Worm (Caenorhabditis elegans) whole organism, L3 larva: ENCODE measurements around the gene spl-2.

Experiments used
- R02D3.7 ChIP-seq: fragments of 150-350 bp; optimal IDR thresholded peaks from 2 replicates; lab custom pipeline; 2014; ENCODE audit warnings: missing biosample characterization, missing genetic modification characterization
- ZK546.5 ChIP-seq: sonication (generic microtip); optimal IDR thresholded peaks from 2 replicates; lab custom pipeline; 2017; ENCODE audit warnings: missing biosample characterization, missing genetic modification characterization
- ama-1 ChIP-seq: fragments of 150-350 bp; optimal IDR thresholded peaks from 2 replicates; lab custom pipeline; 2018
- ceh-16 ChIP-seq: sonication (generic microtip); optimal IDR thresholded peaks from 2 replicates; lab custom pipeline; 2017; ENCODE audit warnings: missing biosample characterization, missing genetic modification characterization
- ceh-28 ChIP-seq: fragments of 150-350 bp; optimal IDR thresholded peaks from 2 replicates; lab custom pipeline; 2014; ENCODE audit warnings: missing biosample characterization, missing genetic modification reagents, missing genetic modification characterization
- ceh-9 ChIP-seq: sonication (generic microtip); optimal IDR thresholded peaks from 2 replicates; lab custom pipeline; 2018; ENCODE audit warnings: missing biosample characterization, missing genetic modification characterization
- daf-12 ChIP-seq: fragments of 150-350 bp; optimal IDR thresholded peaks from 2 replicates; lab custom pipeline; 2014; ENCODE audit warnings: missing biosample characterization, missing genetic modification reagents, missing genetic modification characterization
- egl-27 ChIP-seq: sonication (generic microtip); optimal IDR thresholded peaks from 4 replicates; lab custom pipeline; 2017; ENCODE audit warnings: missing biosample characterization, missing genetic modification reagents, missing genetic modification characterization
- elt-1 ChIP-seq: fragments of 150-350 bp; optimal IDR thresholded peaks from 2 replicates; lab custom pipeline; 2014; ENCODE audit warnings: missing biosample characterization, missing genetic modification characterization
- elt-2 ChIP-seq: sonication (generic microtip); optimal IDR thresholded peaks from 2 replicates; lab custom pipeline; 2016; ENCODE audit warnings: missing genetic modification reagents, mild to moderate bottlenecking, missing genetic modification characterization, missing compliant biosample characterization
- eor-1 ChIP-seq, 2 experiments: fragments of 150-350 bp; optimal IDR thresholded peaks; 2 replicates each; lab custom pipeline; 2014 to 2018; ENCODE audit warnings: missing biosample characterization in 2 of 2, missing genetic modification characterization in 2 of 2
- fkh-10 ChIP-seq: sonication (generic microtip); optimal IDR thresholded peaks from 2 replicates; lab custom pipeline; 2017; ENCODE audit warnings: missing biosample characterization, missing genetic modification reagents, missing genetic modification characterization
- fos-1 ChIP-seq: fragments of 150-350 bp; optimal IDR thresholded peaks from 2 replicates; lab custom pipeline; 2014; ENCODE audit warnings: missing biosample characterization, missing genetic modification characterization
- hmg-11 ChIP-seq: sonication (generic microtip); optimal IDR thresholded peaks from 2 replicates; lab custom pipeline; 2016; ENCODE audit warnings: missing genetic modification characterization, missing compliant biosample characterization
- lin-15B ChIP-seq: fragments of 150-350 bp; optimal IDR thresholded peaks from 2 replicates; lab custom pipeline; 2014; ENCODE audit warnings: missing biosample characterization, missing genetic modification characterization
- lin-39 ChIP-seq: fragments of 150-350 bp; optimal IDR thresholded peaks from 2 replicates; lab custom pipeline; 2018; ENCODE audit warnings: missing biosample characterization, missing genetic modification reagents, missing genetic modification characterization
- lsy-12 ChIP-seq: sonication (generic microtip); optimal IDR thresholded peaks from 2 replicates; lab custom pipeline; 2016; ENCODE audit warnings: mild to moderate bottlenecking, missing genetic modification characterization, missing compliant biosample characterization
- mdl-1 ChIP-seq: fragments of 150-350 bp; optimal IDR thresholded peaks from 2 replicates; lab custom pipeline; 2014; ENCODE audit warnings: missing biosample characterization, missing genetic modification characterization
- nfya-1 ChIP-seq: sonication (generic microtip); optimal IDR thresholded peaks from 2 replicates; lab custom pipeline; 2017; ENCODE audit warnings: missing genetic modification characterization, mild to moderate bottlenecking, missing compliant biosample characterization, antibody characterized with exemption, moderate library complexity; ENCODE audit not compliant: insufficient read depth
- nhr-11 ChIP-seq: fragments of 150-350 bp; optimal IDR thresholded peaks from 2 replicates; lab custom pipeline; 2014; ENCODE audit warnings: missing biosample characterization, missing genetic modification characterization
- nhr-12 ChIP-seq: fragments of 150-350 bp; optimal IDR thresholded peaks from 2 replicates; lab custom pipeline; 2014; ENCODE audit warnings: missing biosample characterization, missing genetic modification characterization
- nhr-23 ChIP-seq: fragments of 150-350 bp; optimal IDR thresholded peaks from 2 replicates; lab custom pipeline; 2014; ENCODE audit warnings: missing biosample characterization, missing genetic modification reagents, missing genetic modification characterization
- nhr-237 ChIP-seq: fragments of 150-350 bp; optimal IDR thresholded peaks from 2 replicates; lab custom pipeline; 2014; ENCODE audit warnings: missing biosample characterization, missing genetic modification characterization
- nhr-25 ChIP-seq: sonication (generic microtip); optimal IDR thresholded peaks from 2 replicates; lab custom pipeline; 2017; ENCODE audit warnings: missing biosample characterization, missing genetic modification characterization
- nhr-28 ChIP-seq: fragments of 150-350 bp; optimal IDR thresholded peaks from 2 replicates; lab custom pipeline; 2014; ENCODE audit warnings: missing biosample characterization, missing genetic modification characterization
- nhr-76 ChIP-seq: fragments of 150-350 bp; sonication (generic microtip); optimal IDR thresholded peaks from 5 replicates; lab custom pipeline; 2014; ENCODE audit warnings: missing biosample characterization, missing genetic modification characterization
- nhr-77 ChIP-seq: fragments of 150-350 bp; optimal IDR thresholded peaks from 2 replicates; lab custom pipeline; 2014; ENCODE audit warnings: missing biosample characterization, missing genetic modification characterization
- pqm-1 ChIP-seq: fragments of 150-350 bp; optimal IDR thresholded peaks from 2 replicates; lab custom pipeline; 2017; ENCODE audit warnings: missing biosample characterization, missing genetic modification characterization, inconsistent platforms
- skn-1 ChIP-seq: fragments of 150-350 bp; optimal IDR thresholded peaks from 2 replicates; lab custom pipeline; 2014; ENCODE audit warnings: missing biosample characterization, missing genetic modification characterization
- snpc-4 ChIP-seq: fragments of 150-350 bp; optimal IDR thresholded peaks from 2 replicates; lab custom pipeline; 2014; ENCODE audit warnings: missing biosample characterization, missing genetic modification characterization
- unc-62 ChIP-seq: fragments of 150-350 bp; sonication (generic microtip); optimal IDR thresholded peaks from 4 replicates; lab custom pipeline; 2014; ENCODE audit warnings: missing biosample characterization, missing genetic modification reagents, missing genetic modification characterization
- zag-1 ChIP-seq: fragments of 150-350 bp; optimal IDR thresholded peaks from 2 replicates; lab custom pipeline; 2014; ENCODE audit warnings: missing biosample characterization, missing genetic modification characterization
- ztf-11 ChIP-seq: fragments of 150-350 bp; optimal IDR thresholded peaks from 2 replicates; lab custom pipeline; 2014; ENCODE audit warnings: missing biosample characterization, missing genetic modification characterization
- ztf-4 ChIP-seq: fragments of 150-350 bp; optimal IDR thresholded peaks from 2 replicates; lab custom pipeline; 2014; ENCODE audit warnings: missing biosample characterization, missing genetic modification characterization

Gene spl-2

ce11 chrV:9146196-9146595, 503 bp downstream of the spl-2 start:
- TF ChIP-seq elt-2 (tag; lab: Kevin White, UChicago) (peak; percentile 68), nhr-28 (tag; lab: Kevin White, UChicago) (no peak), elt-1 (tag; lab: Kevin White, UChicago) (no peak), nhr-12 (tag; lab: Kevin White, UChicago) (no peak), nhr-25 (tag; lab: Kevin White, UChicago) (no peak), mdl-1 (tag; lab: Kevin White, UChicago) (no peak), pqm-1 (peak; percentile 13), ZK546.5 (tag; lab: Kevin White, UChicago) (no peak), ceh-16 (no peak)

- TF ChIP-seq ztf-11 (tag; lab: Kevin White, UChicago), result no peak
- peak; percentile 25 for TF ChIP-seq nhr-25 (tag; lab: Kevin White, UChicago)
- peak; percentile 5 for TF ChIP-seq nhr-23
These were observed 2.8 kb downstream of the spl-2 start for ce11 chrV:9143896-9144295.

DNA sequence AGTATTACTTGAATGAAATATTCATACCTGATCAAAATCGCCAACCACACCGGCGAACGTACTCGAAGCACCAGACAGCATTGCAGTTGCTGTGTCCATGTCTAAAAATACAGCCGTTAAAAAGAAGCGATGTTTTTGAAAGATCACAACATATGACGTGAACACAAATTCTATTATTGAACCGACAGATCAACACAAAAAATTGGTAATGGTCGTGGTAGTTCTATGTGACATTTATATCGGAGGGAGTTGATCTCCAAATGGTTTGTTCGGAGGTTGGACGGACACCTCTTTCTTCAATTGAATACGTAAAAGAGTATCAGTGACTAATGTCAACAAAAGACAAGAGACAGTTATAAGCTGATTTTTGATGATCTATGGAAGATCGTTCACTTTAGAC, 5.4 kb downstream of the spl-2 start, which contains the start of gene pitr-3:
Gene pitr-3, minus strand, starts transcription at position 101 of the 400 bp plus-strand sequence.
- TF ChIP-seq ceh-28 (no peak), ztf-4 (no peak)

- no peak for TF ChIP-seq lin-39 (tag; lab: Kevin White, UChicago)
- no peak for TF ChIP-seq skn-1 (tag; lab: Kevin White, UChicago)
- no peak for TF ChIP-seq elt-2 (tag; lab: Kevin White, UChicago)
- no peak for TF ChIP-seq R02D3.7 (tag; lab: Kevin White, UChicago)
- TF ChIP-seq egl-27 (tag; lab: Kevin White, UChicago), result no peak
- TF ChIP-seq nhr-12 (tag; lab: Kevin White, UChicago), result no peak
- TF ChIP-seq ceh-9 (tag; lab: Kevin White, UChicago), result no peak
- TF ChIP-seq unc-62 (GFP tag; lab: Kevin White, UChicago), result no peak
These were observed 9.1 kb downstream of the spl-2 start, which contains the start of gene pitr-2 for ce11 chrV:9137618-9138017. Gene pitr-2, minus strand, starts transcription at chrV:9137718.

DNA sequence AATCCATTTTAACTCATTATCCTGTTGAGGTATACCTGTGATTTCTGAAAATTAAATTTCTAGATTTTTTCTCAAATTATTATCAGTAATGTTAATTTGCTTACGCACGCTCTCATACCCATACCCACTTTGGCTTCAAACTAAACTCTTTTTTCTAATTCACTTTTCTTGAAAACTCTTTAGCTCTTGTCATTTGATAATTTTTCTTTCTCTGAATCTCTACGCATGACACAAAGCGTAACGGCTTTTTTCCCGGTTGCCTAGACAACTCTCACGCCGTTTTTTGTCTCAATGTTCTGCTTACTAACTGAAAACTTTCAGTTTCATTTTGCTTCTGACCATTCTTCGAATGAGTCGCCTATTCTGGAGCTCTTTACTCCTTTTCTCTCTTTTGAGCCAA, 12.7 kb downstream of the spl-2 start, which contains the start of gene B0222.1:
Gene B0222.1, plus strand, starts transcription at position 306 of the 400 bp plus-strand sequence.
- peak; percentile 3 for TF ChIP-seq nhr-11 (tag; lab: Kevin White, UChicago)
- TF ChIP-seq nfya-1 (tag; lab: Kevin White, UChicago), result no peak
- TF ChIP-seq, all 47 proteins: peak for 1

- no peak for TF ChIP-seq unc-62 (GFP tag; lab: Kevin White, UChicago)
- TF ChIP-seq fos-1, result no peak
- no peak for TF ChIP-seq eor-1 (tag; optimal IDR thresholded peaks at IDR 0.05; lab: Kevin White, UChicago)
- no peak for TF ChIP-seq ceh-9 (tag; lab: Kevin White, UChicago)
- TF ChIP-seq mdl-1 (tag; lab: Kevin White, UChicago), result no peak
- TF ChIP-seq lsy-12, result no peak
- no peak for TF ChIP-seq nhr-23
- TF ChIP-seq, all 47 proteins: peak for 0
These were observed 14.7 kb downstream of the spl-2 start, which contains the start of gene F21C10.1 for ce11 chrV:9132043-9132442. Gene F21C10.1, plus strand, starts transcription at chrV:9132343.

ce11 chrV:9130766-9131165, 15.9 kb downstream of the spl-2 start, which contains the start of gene F21C10.19:
Gene F21C10.19, plus strand, starts transcription at chrV:9131066.
- TF ChIP-seq daf-12 (tag; lab: Kevin White, UChicago) (no peak), hmg-11 (tag; lab: Kevin White, UChicago) (no peak), ceh-28 (no peak)

DNA sequence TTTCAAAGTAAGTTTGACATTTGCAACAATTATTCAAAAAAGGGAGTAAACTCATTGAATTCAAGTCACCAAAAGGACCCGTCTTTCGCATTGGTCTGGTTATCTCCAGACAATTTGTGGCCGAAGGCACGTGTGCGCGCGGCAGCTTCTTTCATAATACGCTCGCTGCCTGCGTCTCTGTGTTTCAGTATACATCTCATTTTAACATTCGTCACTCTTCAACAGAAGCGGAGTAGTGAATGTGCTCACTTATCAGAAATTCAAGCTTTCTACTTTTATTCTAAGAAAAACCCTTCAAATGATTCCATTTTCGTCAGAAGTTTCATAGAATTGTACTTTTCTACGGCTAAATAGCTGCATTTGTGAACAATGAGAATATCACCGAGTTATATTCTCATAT, 18.1 kb downstream of the spl-2 start:
- TF ChIP-seq lin-39 (tag; lab: Kevin White, UChicago) (peak; percentile 36), ztf-4 (no peak), snpc-4 (tag; lab: Kevin White, UChicago) (peak; percentile 41), nhr-12 (tag; lab: Kevin White, UChicago) (no peak), ceh-9 (tag; lab: Kevin White, UChicago) (no peak), egl-27 (tag; lab: Kevin White, UChicago) (no peak), ceh-16 (no peak), fos-1 (no peak), elt-2 (tag; lab: Kevin White, UChicago) (peak; percentile 2), nhr-77 (tag; lab: Kevin White, UChicago) (no peak), fkh-10 (GFP tag; lab: Kevin White, UChicago) (peak; percentile 69), ama-1 (lab: Kevin White, UChicago) (no peak), hmg-11 (tag; lab: Kevin White, UChicago) (no peak), nhr-76 (no peak), R02D3.7 (tag; lab: Kevin White, UChicago) (no peak), mdl-1 (tag; lab: Kevin White, UChicago) (peak; percentile 81), ceh-28 (no peak), lin-15B (tag; lab: Kevin White, UChicago) (peak; percentile 16), nfya-1 (tag; lab: Kevin White, UChicago) (peak; percentile 73), eor-1 (tag; optimal IDR thresholded peaks at IDR 0.05; lab: Kevin White, UChicago) (no peak), nhr-237 (tag; lab: Kevin White, UChicago) (no peak), nhr-28 (tag; lab: Kevin White, UChicago) (no peak), skn-1 (tag; lab: Kevin White, UChicago) (no peak), nhr-11 (tag; lab: Kevin White, UChicago) (peak; percentile 82), zag-1 (tag; lab: Kevin White, UChicago) (no peak)
- TF ChIP-seq, all 47 proteins: peak for 8
